Fruit fly (Drosophila melanogaster) whole organism, wandering third instar larva: ENCODE measurements around the gene CG11686.

Source experiments
- Jra ChIP-seq: sonication (Bioruptor generic); optimal IDR thresholded peaks from 2 replicates; lab custom pipeline; 2016; ENCODE audit warnings: missing biosample characterization, missing genetic modification characterization
- Mio ChIP-seq: sonication (Bioruptor generic); optimal IDR thresholded peaks from 2 replicates; lab custom pipeline; 2016; ENCODE audit warnings: missing biosample characterization, missing genetic modification characterization
- Myc ChIP-seq: fragments of >200 bp; optimal IDR thresholded peaks from 2 replicates; lab custom pipeline; 2017
- OdsH ChIP-seq: fragments of 200-800 bp; sonication (Bioruptor generic); optimal IDR thresholded peaks from 2 replicates; lab custom pipeline; 2016; ENCODE audit warnings: missing biosample characterization, mild to moderate bottlenecking, missing genetic modification characterization
- fru ChIP-seq: fragments of 200-800 bp; sonication (Bioruptor generic); optimal IDR thresholded peaks from 3 replicates; lab custom pipeline; 2016; ENCODE audit warnings: missing biosample characterization, mild to moderate bottlenecking, missing genetic modification characterization
- usp ChIP-seq: fragments of >200 bp; optimal IDR thresholded peaks from 2 replicates; lab custom pipeline; 2017; ENCODE audit warnings: missing biosample characterization, missing genetic modification characterization

DNA sequence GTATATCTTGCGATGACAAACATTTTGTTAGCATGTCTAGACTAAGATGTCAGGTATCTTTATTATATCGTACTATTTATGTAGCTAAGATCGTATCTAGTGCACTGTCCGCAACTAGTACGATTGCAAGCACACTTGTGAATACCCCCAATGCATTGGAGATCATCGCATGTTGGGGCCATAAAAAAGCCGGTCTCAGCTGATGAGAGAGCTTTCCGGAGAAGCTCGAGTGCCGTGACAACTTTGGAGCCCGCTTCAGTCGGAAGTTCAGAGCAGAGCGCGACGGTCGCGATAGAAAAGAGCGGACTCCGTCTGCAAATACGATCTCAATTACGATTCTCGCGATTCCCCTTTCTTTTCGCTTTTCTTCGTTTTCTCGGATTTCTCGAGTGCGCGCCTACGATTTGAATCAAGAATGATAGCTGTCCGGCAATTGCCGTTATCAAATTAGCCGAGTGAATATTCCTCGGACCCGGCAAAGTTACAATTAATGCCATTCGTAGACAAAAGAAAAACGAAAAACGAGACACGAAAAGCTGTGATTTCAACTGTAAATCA, 44.4 kb downstream of the CG11686 start:
- TF ChIP-seq Mio (no peak), OdsH (GFP tag; lab: Kevin White, UChicago) (no peak), Jra (GFP tag; lab: Kevin White, UChicago) (no peak), usp (no peak), Myc (lab: Kevin White, UChicago) (no peak), fru (GFP tag; lab: Kevin White, UChicago) (peak; percentile 17)
